Worm (Caenorhabditis elegans): ENCODE data around the gene slmp-1.

- no peak for TF ChIP-seq mdl-1 (tag; optimal IDR thresholded peaks at IDR 0.05)
- TF ChIP-seq pqm-1 (tag; optimal IDR thresholded peaks at IDR 0.05), result no peak
- no peak for TF ChIP-seq unc-39 (tag; optimal IDR thresholded peaks at IDR 0.05)
- no peak for TF ChIP-seq egl-27 (tag; optimal IDR thresholded peaks at IDR 0.05)
- TF ChIP-seq nhr-12 (tag; optimal IDR thresholded peaks at IDR 0.05), result no peak
- TF ChIP-seq ztf-4 (tag; optimal IDR thresholded peaks at IDR 0.05), result no peak
- TF ChIP-seq nhr-237 (tag; optimal IDR thresholded peaks at IDR 0.05), result no peak
- TF ChIP-seq zag-1 (tag; optimal IDR thresholded peaks at IDR 0.05), result no peak
- no peak for TF ChIP-seq nhr-67 (tag; optimal IDR thresholded peaks at IDR 0.05)
- TF ChIP-seq ztf-11 (tag; optimal IDR thresholded peaks at IDR 0.05), result no peak
- TF ChIP-seq unc-62 (GFP tag; optimal IDR thresholded peaks at IDR 0.05), result no peak
- TF ChIP-seq ama-1 (optimal IDR thresholded peaks at IDR 0.05), result no peak
- TF ChIP-seq ceh-9 (tag; optimal IDR thresholded peaks at IDR 0.05), result no peak
Observed at ce11 chrIV:3191466-3191865, 22.1 kb upstream of the slmp-1 start, which contains the start of gene Y67D8B.2.

Data from whole organism, L3 larva.